Fruit fly (Drosophila melanogaster) whole organism, wandering third instar larva: ENCODE measurements around the gene CG10959.

Source experiments
- Abd-B ChIP-seq: fragments of >200 bp; optimal IDR thresholded peaks from 2 replicates; lab custom pipeline; 2017; ENCODE audit warnings: missing biosample characterization, missing genetic modification characterization
- CG32264 ChIP-seq: fragments of 200-800 bp; sonication (Bioruptor generic); optimal IDR thresholded peaks from 2 replicates; lab custom pipeline; 2016; ENCODE audit warnings: missing biosample characterization, missing genetic modification characterization
- CG9705 ChIP-seq: fragments of 200-800 bp; sonication (Bioruptor generic); optimal IDR thresholded peaks from 2 replicates; lab custom pipeline; 2018; ENCODE audit warnings: missing biosample characterization, mild to moderate bottlenecking, missing genetic modification characterization
- Dfd ChIP-seq: fragments of >200 bp; optimal IDR thresholded peaks from 2 replicates; lab custom pipeline; 2017; ENCODE audit warnings: missing biosample characterization, missing genetic modification characterization
- Dif ChIP-seq: fragments of 200-275, 200-300 bp; sonication (Bioruptor generic); optimal IDR thresholded peaks from 2 replicates; lab custom pipeline; 2018; ENCODE audit warnings: missing biosample characterization, missing genetic modification characterization; ENCODE audit not compliant: partially characterized antibody
- GATAd ChIP-seq: sonication (Bioruptor generic); optimal IDR thresholded peaks from 2 replicates; lab custom pipeline; 2016; ENCODE audit warnings: missing biosample characterization, missing genetic modification characterization
- HLH106 ChIP-seq: fragments of 200-800 bp; optimal IDR thresholded peaks from 3 replicates; lab custom pipeline; 2019; ENCODE audit warnings: missing biosample characterization, mild to moderate bottlenecking, missing genetic modification characterization, moderate library complexity
- Hnf4 ChIP-seq: fragments of 200-800 bp; sonication (Bioruptor generic); optimal IDR thresholded peaks from 2 replicates; lab custom pipeline; 2016; ENCODE audit warnings: missing biosample characterization, mild to moderate bottlenecking, missing genetic modification characterization
- Hr78 ChIP-seq: fragments of >200 bp; optimal IDR thresholded peaks from 2 replicates; lab custom pipeline; 2017; ENCODE audit warnings: missing biosample characterization, missing genetic modification characterization
- Hr83 ChIP-seq: fragments of 200-300 bp; sonication (Bioruptor generic); optimal IDR thresholded peaks from 2 replicates; lab custom pipeline; 2016; ENCODE audit warnings: missing biosample characterization, mild to moderate bottlenecking, missing genetic modification characterization, moderate library complexity; ENCODE audit not compliant: poor library complexity, severe bottlenecking
- Jra ChIP-seq: sonication (Bioruptor generic); optimal IDR thresholded peaks from 2 replicates; lab custom pipeline; 2016; ENCODE audit warnings: missing biosample characterization, missing genetic modification characterization
- Mio ChIP-seq: sonication (Bioruptor generic); optimal IDR thresholded peaks from 2 replicates; lab custom pipeline; 2016; ENCODE audit warnings: missing biosample characterization, missing genetic modification characterization
- Myc ChIP-seq: fragments of >200 bp; optimal IDR thresholded peaks from 2 replicates; lab custom pipeline; 2017
- N ChIP-seq: fragments of >200 bp; optimal IDR thresholded peaks from 2 replicates; lab custom pipeline; 2018; ENCODE audit warnings: missing biosample characterization, missing external identifiers, missing genetic modification characterization
- OdsH ChIP-seq: fragments of 200-800 bp; sonication (Bioruptor generic); optimal IDR thresholded peaks from 2 replicates; lab custom pipeline; 2016; ENCODE audit warnings: missing biosample characterization, mild to moderate bottlenecking, missing genetic modification characterization
- Rel ChIP-seq, 2 experiments: fragments of 200-800 bp; sonication (Bioruptor generic) in 1 of 2; optimal IDR thresholded peaks; 2 replicates in 1 of 2; 3 replicates in 1 of 2; lab custom pipeline; 2016 to 2019; ENCODE audit warnings: mild to moderate bottlenecking in 2 of 2, missing biosample characterization in 2 of 2, missing genetic modification characterization in 2 of 2, moderate library complexity in 1 of 2
- Sp1 ChIP-seq: fragments of 200-800 bp; sonication (Bioruptor generic); optimal IDR thresholded peaks from 3 replicates; lab custom pipeline; 2019; ENCODE audit warnings: missing biosample characterization, mild to moderate bottlenecking, missing genetic modification characterization, moderate library complexity
- Vsx2 ChIP-seq: fragments of 200-300, 225-300 bp; sonication (Bioruptor generic); optimal IDR thresholded peaks from 2 replicates; lab custom pipeline; 2018; ENCODE audit warnings: missing biosample characterization, missing genetic modification characterization; ENCODE audit not compliant: partially characterized antibody
- br ChIP-seq: fragments of 200-800 bp; sonication (Bioruptor generic); optimal IDR thresholded peaks from 2 replicates; lab custom pipeline; 2016; ENCODE audit warnings: missing biosample characterization, missing genetic modification characterization
- brk ChIP-seq: fragments of 200-800 bp; sonication (Bioruptor generic); optimal IDR thresholded peaks from 2 replicates; lab custom pipeline; 2016; ENCODE audit warnings: missing biosample characterization, mild to moderate bottlenecking, missing genetic modification characterization
- dsf ChIP-seq: sonication (Bioruptor generic); optimal IDR thresholded peaks from 2 replicates; lab custom pipeline; 2016; ENCODE audit warnings: missing biosample characterization, missing genetic modification characterization, borderline replicate concordance
- ey ChIP-seq: fragments of 200-800 bp; sonication (Bioruptor generic); optimal IDR thresholded peaks from 2 replicates; lab custom pipeline; 2016; ENCODE audit warnings: missing biosample characterization, missing genetic modification characterization
- foxo ChIP-seq, 2 experiments: fragments of 200-800 bp; sonication (Bioruptor generic); optimal IDR thresholded peaks; 2 replicates in 1 of 2; 3 replicates in 1 of 2; lab custom pipeline; 2016 to 2017; ENCODE audit warnings: missing biosample characterization in 2 of 2, missing genetic modification characterization in 2 of 2
- fru ChIP-seq: fragments of 200-800 bp; sonication (Bioruptor generic); optimal IDR thresholded peaks from 3 replicates; lab custom pipeline; 2016; ENCODE audit warnings: missing biosample characterization, mild to moderate bottlenecking, missing genetic modification characterization
- h ChIP-seq: fragments of 200-800 bp; sonication (Bioruptor generic); optimal IDR thresholded peaks from 3 replicates; lab custom pipeline; 2016; ENCODE audit warnings: missing biosample characterization, mild to moderate bottlenecking, missing genetic modification characterization
- jim ChIP-seq: fragments of 175-275, 200-325 bp; sonication (Bioruptor generic); optimal IDR thresholded peaks from 2 replicates; lab custom pipeline; 2016; ENCODE audit warnings: missing biosample characterization, mild to moderate bottlenecking, missing genetic modification characterization
- lola ChIP-seq: fragments of >200 bp; optimal IDR thresholded peaks from 2 replicates; lab custom pipeline; 2017; ENCODE audit warnings: missing biosample characterization, missing genetic modification characterization
- pan ChIP-seq: fragments of >200 bp; optimal IDR thresholded peaks from 2 replicates; lab custom pipeline; 2017
- psq ChIP-seq: fragments of 200-800 bp; sonication (Bioruptor generic); optimal IDR thresholded peaks from 3 replicates; lab custom pipeline; 2017; ENCODE audit warnings: missing biosample characterization, mild to moderate bottlenecking, missing genetic modification characterization, moderate library complexity
- rgr ChIP-seq: fragments of 200-800 bp; sonication (Bioruptor generic); optimal IDR thresholded peaks from 3 replicates; lab custom pipeline; 2016; ENCODE audit warnings: missing biosample characterization, mild to moderate bottlenecking, missing genetic modification characterization
- sage ChIP-seq: fragments of 200-800 bp; sonication (Bioruptor generic); optimal IDR thresholded peaks from 2 replicates; lab custom pipeline; 2016; ENCODE audit warnings: missing biosample characterization, mild to moderate bottlenecking, missing genetic modification characterization
- sv ChIP-seq: fragments of 200-800 bp; sonication (Bioruptor generic); optimal IDR thresholded peaks from 3 replicates; lab custom pipeline; 2016; ENCODE audit warnings: missing biosample characterization, missing genetic modification characterization
- tai ChIP-seq: sonication (Bioruptor generic); optimal IDR thresholded peaks from 2 replicates; lab custom pipeline; 2016; ENCODE audit warnings: missing biosample characterization, missing genetic modification characterization
- woc ChIP-seq: sonication (Bioruptor generic); optimal IDR thresholded peaks from 2 replicates; lab custom pipeline; 2016; ENCODE audit warnings: missing biosample characterization, mild to moderate bottlenecking, missing genetic modification characterization

Gene CG10959

dm6 chrX:8131693-8132313, 16.8 kb upstream of the CG10959 start, which contains the start of gene CG10958:
CG10958 (plus strand) TSS chrX:8132285.
- TF ChIP-seq pan (lab: Kevin White, UChicago) (no peak), Myc (peak; percentile 23), HLH106 (peak; percentile 47), GATAd (GFP tag; lab: Kevin White, UChicago) (peak; percentile 35), foxo (GFP tag; optimal IDR thresholded peaks at IDR 0.05; lab: Kevin White, UChicago) (peak in 1 of 2 experiments; percentile 81), ey (peak; percentile 46), fru (GFP tag; lab: Kevin White, UChicago) (peak; percentile 65), OdsH (peak; percentile 75), brk (GFP tag; lab: Kevin White, UChicago) (no peak), sv (GFP tag; lab: Kevin White, UChicago) (no peak), Hnf4 (GFP tag; lab: Kevin White, UChicago) (peak; percentile 76), sage (GFP tag; lab: Kevin White, UChicago) (peak; percentile 32), Jra (GFP tag; lab: Kevin White, UChicago) (peak; percentile 52), Sp1 (GFP tag; lab: Kevin White, UChicago) (peak; percentile 54), rgr (GFP tag; lab: Kevin White, UChicago) (peak; percentile 77), br (GFP tag; lab: Kevin White, UChicago) (peak; percentile 60), woc (GFP tag; lab: Kevin White, UChicago) (no peak), psq (GFP tag; lab: Kevin White, UChicago) (peak; percentile 67), dsf (GFP tag; lab: Kevin White, UChicago) (no peak), h (peak; percentile 79)

- no peak for TF ChIP-seq woc (GFP tag; lab: Kevin White, UChicago)
- no peak for TF ChIP-seq N (GFP tag; lab: Kevin White, UChicago)
- TF ChIP-seq br (GFP tag; lab: Kevin White, UChicago): no peak
- TF ChIP-seq Vsx2 (GFP tag; lab: Kevin White, UChicago): no peak
- TF ChIP-seq GATAd (GFP tag; lab: Kevin White, UChicago): no peak
- TF ChIP-seq Jra (GFP tag; lab: Kevin White, UChicago): no peak
- no peak for TF ChIP-seq lola (GFP tag; lab: Kevin White, UChicago)
- no peak for TF ChIP-seq Dif (GFP tag; lab: Kevin White, UChicago)
- no peak for TF ChIP-seq CG9705 (GFP tag; lab: Kevin White, UChicago)
- no peak for TF ChIP-seq Rel (GFP tag; optimal IDR thresholded peaks at IDR 0.05; lab: Kevin White, UChicago)
- TF ChIP-seq Rel (tag; optimal IDR thresholded peaks at IDR 0.05; lab: Kevin White, UChicago): no peak
- TF ChIP-seq Dfd (GFP tag; lab: Kevin White, UChicago): no peak
- no peak for TF ChIP-seq jim (GFP tag; lab: Kevin White, UChicago)
- no peak for TF ChIP-seq OdsH
- TF ChIP-seq Mio (GFP tag; lab: Kevin White, UChicago): no peak
- TF ChIP-seq tai (GFP tag; lab: Kevin White, UChicago): no peak
- TF ChIP-seq Hr78 (GFP tag; lab: Kevin White, UChicago): no peak
- TF ChIP-seq foxo (GFP tag; optimal IDR thresholded peaks at IDR 0.05; lab: Kevin White, UChicago): no peak
- no peak for TF ChIP-seq Hr83 (GFP tag; lab: Kevin White, UChicago)
- TF ChIP-seq fru (GFP tag; lab: Kevin White, UChicago): no peak
These were observed 13.1 kb upstream of the CG10959 start, which contains the start of the genes cyr and CG2120 for dm6 chrX:8135420-8135874. cyr (minus strand) TSS chrX:8135713. CG2120 (plus strand) TSS chrX:8135824.

- TF ChIP-seq jim (GFP tag; lab: Kevin White, UChicago) (no peak), Abd-B (GFP tag; lab: Kevin White, UChicago) (no peak), Dfd (GFP tag; lab: Kevin White, UChicago) (no peak), GATAd (GFP tag; lab: Kevin White, UChicago) (no peak), sage (GFP tag; lab: Kevin White, UChicago) (no peak), CG32264 (no peak), Hr83 (GFP tag; lab: Kevin White, UChicago) (no peak), lola (GFP tag; lab: Kevin White, UChicago) (no peak), Mio (GFP tag; lab: Kevin White, UChicago) (no peak)
These were observed 11.3 kb upstream of the CG10959 start for dm6 chrX:8137285-8137684.
